Worm (Caenorhabditis elegans) whole organism, early embryonic: ENCODE measurements around the gene ZK180.7.

Experiments
- B0310.2 ChIP-seq: sonication (generic microtip); optimal IDR thresholded peaks from 2 replicates; lab custom pipeline; 2016; ENCODE audit warnings: mild to moderate bottlenecking, missing genetic modification characterization, missing compliant biosample characterization
- aly-1 ChIP-seq: sonication (generic microtip); optimal IDR thresholded peaks from 2 replicates; lab custom pipeline; 2016; ENCODE audit warnings: missing genetic modification characterization, missing compliant biosample characterization
- ama-1 ChIP-seq: fragments of 150-350 bp; optimal IDR thresholded peaks from 2 replicates; lab custom pipeline; 2014
- ceh-36 ChIP-seq: sonication (generic microtip); optimal IDR thresholded peaks from 2 replicates; lab custom pipeline; 2016; ENCODE audit warnings: missing genetic modification characterization, inconsistent platforms, missing compliant biosample characterization
- ets-7 ChIP-seq: sonication (generic microtip); optimal IDR thresholded peaks from 2 replicates; lab custom pipeline; 2016; ENCODE audit warnings: missing genotype, missing genetic modification characterization, missing compliant biosample characterization
- hmbx-1 ChIP-seq: sonication (generic microtip); optimal IDR thresholded peaks from 2 replicates; lab custom pipeline; 2016; ENCODE audit warnings: mild to moderate bottlenecking, missing genetic modification characterization, missing compliant biosample characterization
- hnd-1 ChIP-seq: sonication (generic microtip); optimal IDR thresholded peaks from 2 replicates; lab custom pipeline; 2016; ENCODE audit warnings: missing genetic modification characterization, missing compliant biosample characterization
- pes-1 ChIP-seq: fragments of 200-800 bp; sonication (Bioruptor generic); IDR thresholded peaks from 2 replicates; pipeline ENCODE4 v1.3.6; 2022; ENCODE audit warnings: missing genetic modification reagents, missing genetic modification characterization, missing compliant biosample characterization
- scrt-1 ChIP-seq: fragments of 200-800 bp; sonication (Bioruptor generic); IDR thresholded peaks from 2 replicates; pipeline ENCODE4 v1.3.6; 2022; ENCODE audit warnings: missing genetic modification characterization, missing compliant biosample characterization
- tra-4 ChIP-seq: sonication (generic microtip); optimal IDR thresholded peaks from 2 replicates; lab custom pipeline; 2017; ENCODE audit warnings: missing genetic modification characterization, missing compliant biosample characterization

ce11 chrIV:4484555-4484954 lies 5.8 kb upstream of the ZK180.7 start:
- TF ChIP-seq aly-1 (tag; lab: Kevin White, UChicago): no peak
- no peak for TF ChIP-seq hnd-1 (tag; lab: Kevin White, UChicago)
- no peak for TF ChIP-seq scrt-1 (GFP tag; lab: Robert Waterston, UW)
- TF ChIP-seq tra-4 (tag; lab: Kevin White, UChicago): no peak
- TF ChIP-seq B0310.2 (tag; lab: Kevin White, UChicago): no peak
- TF ChIP-seq pes-1 (GFP tag; lab: Robert Waterston, UW): no peak
- TF ChIP-seq ets-7: no peak
- no peak for TF ChIP-seq ama-1
- TF ChIP-seq hmbx-1 (tag; lab: Kevin White, UChicago): no peak
- TF ChIP-seq ceh-36 (tag; lab: Kevin White, UChicago): no peak
